Worm (Caenorhabditis elegans) whole organism, dauer: ENCODE measurements around the gene clc-22.

Experiments
- unc-62 ChIP-seq: sonication (generic microtip); optimal IDR thresholded peaks from 2 replicates; lab custom pipeline; 2017; ENCODE audit warnings: missing biosample characterization, missing genetic modification reagents, missing genetic modification characterization

clc-22 gene

DNA sequence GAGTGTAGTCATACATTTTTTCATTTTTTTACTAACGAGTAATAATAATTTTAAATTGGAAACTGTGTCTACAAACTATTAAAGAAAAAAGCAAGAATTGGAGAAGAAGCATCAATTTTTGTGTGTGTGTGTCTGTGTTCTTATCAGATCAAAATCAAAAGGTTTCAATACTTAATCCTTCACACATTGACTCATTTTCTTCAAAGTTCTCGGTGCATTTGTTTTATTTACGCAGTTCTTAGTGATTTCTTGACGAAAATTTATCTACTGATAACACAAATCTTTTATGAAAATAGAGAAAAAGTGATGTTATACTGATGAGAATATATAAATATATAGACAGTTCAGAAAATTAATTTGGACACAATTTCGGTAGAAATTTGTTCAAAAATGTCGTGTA is at the start of gene clc-22:
Gene clc-22 (minus strand): TSS at position 71 of the 400 bp plus-strand sequence.
- no peak for TF ChIP-seq unc-62 (GFP tag; lab: Kevin White, UChicago)

DNA sequence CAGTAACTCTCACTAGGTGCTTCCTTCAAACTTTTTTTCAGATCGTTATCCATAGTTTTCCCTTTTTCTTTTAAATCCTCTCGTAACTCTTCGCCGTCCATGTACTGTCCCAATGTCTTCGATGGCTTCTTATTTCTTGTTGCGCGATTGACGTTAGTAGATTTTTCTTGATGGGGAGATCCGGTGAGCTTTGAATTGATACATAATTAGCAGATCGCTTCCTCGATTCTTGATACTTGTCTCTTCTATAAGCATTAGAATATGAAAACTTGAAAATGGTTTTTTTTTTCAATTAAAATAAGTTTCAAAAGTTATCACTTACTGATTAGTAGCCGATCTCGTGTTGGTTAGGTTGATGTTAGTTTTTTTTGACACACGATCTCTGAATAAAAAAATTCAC is 49.5 kb upstream of the clc-22 start, which contains the start of gene K07D4.2:
Gene K07D4.2 (minus strand): TSS at position 101 of the 400 bp plus-strand sequence.
- no peak for TF ChIP-seq unc-62 (GFP tag; lab: Kevin White, UChicago)

DNA sequence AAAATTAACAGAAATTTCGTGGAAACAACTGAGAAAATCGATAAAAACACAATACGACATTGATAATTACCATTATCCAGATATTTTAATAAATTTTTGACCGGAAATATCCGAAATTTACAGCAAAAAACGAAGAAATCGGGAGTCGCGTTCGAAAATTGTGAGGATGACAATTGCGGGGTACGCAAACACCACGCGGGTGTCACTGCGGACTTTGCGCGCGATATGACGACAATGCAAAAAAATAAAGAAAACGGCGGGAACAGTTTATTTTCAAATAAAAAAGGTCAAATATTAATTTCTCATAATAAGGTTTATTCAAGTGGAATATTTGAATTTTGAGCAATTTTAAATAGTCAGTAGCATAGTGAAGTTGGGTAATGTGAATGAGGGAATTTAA is 48.5 kb upstream of the clc-22 start, which contains the start of gene rpn-11:
Gene rpn-11 (minus strand): TSS at position 198 of the 400 bp plus-strand sequence.
- no peak for TF ChIP-seq unc-62 (GFP tag; lab: Kevin White, UChicago)

DNA sequence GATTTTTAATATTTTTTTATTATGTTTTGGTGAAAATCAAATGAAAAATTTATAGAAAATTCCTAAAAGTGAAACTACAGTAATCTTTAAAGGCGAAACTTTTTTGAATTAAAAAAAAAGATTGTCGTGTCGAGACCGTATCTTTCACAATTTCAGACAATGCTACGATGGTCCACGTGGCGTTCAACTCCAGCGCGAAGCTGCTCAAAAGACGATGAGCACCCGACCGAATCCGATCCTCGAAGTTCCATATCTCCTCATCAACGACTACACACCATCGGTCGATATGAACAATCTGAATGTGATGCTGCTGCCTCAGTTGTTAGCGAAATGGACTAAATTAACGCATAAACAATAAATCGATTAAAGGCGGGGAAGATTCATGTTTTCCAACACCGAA is 46.8 kb upstream of the clc-22 start:
- TF ChIP-seq unc-62 (GFP tag; lab: Kevin White, UChicago): no peak

DNA sequence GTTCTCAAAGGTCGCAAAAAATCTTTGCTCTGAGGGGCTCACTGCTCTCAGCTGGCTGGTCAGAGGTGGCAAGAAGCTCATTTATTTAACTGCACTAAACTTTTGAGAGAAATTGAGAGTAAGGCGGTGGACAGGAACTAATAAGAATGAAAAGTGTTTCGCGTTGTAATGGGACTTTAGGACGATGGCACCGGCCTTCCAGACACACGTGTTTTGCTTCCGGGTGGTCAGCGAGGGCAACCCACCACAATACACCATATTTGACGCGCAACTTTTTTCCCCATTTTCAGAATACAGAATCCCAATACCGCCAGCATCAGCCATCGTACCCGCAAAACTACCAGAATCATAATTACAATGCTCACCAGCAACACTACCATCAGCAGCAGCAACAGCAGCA is 44.2 kb upstream of the clc-22 start:
- TF ChIP-seq unc-62 (GFP tag; lab: Kevin White, UChicago): no peak

DNA sequence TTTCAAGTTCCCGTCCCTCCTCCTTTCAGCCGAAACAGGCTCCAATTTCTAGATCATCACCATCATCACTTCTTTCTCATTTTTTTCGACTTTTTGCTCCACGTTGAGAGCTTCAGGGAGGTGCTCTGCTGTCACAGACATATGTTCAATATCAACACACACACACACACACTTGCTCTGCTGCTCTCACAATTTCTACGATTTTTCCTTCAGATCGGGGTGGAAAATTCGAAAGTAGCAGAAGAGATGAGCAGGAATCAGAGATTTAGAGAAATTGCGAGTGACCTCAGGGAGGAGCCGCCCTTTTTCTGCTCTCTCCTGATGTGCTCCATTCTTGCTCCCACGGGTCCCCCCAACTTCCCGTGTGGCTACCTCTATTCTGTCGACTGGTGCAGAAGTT is 42.7 kb upstream of the clc-22 start, which contains the start of gene pqn-48:
Gene pqn-48 (plus strand): TSS at position 344 of the 400 bp plus-strand sequence.
- TF ChIP-seq unc-62 (GFP tag; lab: Kevin White, UChicago): no peak

DNA sequence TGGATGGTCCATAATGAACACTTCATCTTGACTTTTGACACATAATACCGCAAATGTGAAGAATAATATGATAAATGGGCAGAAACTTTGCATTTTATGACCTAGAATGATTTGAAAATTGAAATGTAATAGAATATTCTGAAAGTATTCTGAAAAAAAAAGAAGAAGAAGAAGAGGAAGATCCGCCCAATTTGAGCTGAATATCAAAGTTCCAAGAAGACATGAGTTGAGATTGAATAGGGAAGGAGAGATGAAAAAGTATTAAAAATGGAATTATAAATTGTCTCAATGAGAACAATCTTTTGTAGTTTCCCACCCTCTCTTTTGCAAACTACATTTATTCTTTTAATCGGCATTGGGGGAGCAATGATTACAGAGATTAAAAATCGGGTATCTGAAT is 36.4 kb upstream of the clc-22 start, which contains the start of gene K07D4.4:
Gene K07D4.4 (minus strand): TSS at position 101 of the 400 bp plus-strand sequence.
- TF ChIP-seq unc-62 (GFP tag; lab: Kevin White, UChicago): no peak

DNA sequence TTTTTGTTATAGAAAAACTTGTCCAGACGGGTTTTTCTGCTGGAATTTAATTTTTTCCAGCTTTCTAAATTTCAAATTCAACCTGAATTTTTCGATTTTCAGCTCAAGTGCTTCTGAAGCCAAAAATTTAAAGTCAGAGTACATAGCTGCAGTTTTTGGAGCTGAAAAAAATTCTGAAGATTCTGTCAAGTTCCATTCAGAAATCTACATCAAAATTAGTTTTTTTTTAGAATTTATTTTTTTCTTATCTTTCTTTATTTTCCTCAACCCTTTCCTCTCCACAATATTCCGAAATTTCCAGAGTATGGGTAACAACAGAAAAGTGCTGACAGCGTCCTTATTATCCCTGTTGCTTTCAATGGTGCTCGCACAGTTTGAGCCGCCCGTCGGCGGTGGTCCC is 32.4 kb upstream of the clc-22 start, which contains the start of gene K07D4.9:
Gene K07D4.9 (plus strand): TSS at position 301 of the 400 bp plus-strand sequence.
- TF ChIP-seq unc-62 (GFP tag; lab: Kevin White, UChicago): no peak

DNA sequence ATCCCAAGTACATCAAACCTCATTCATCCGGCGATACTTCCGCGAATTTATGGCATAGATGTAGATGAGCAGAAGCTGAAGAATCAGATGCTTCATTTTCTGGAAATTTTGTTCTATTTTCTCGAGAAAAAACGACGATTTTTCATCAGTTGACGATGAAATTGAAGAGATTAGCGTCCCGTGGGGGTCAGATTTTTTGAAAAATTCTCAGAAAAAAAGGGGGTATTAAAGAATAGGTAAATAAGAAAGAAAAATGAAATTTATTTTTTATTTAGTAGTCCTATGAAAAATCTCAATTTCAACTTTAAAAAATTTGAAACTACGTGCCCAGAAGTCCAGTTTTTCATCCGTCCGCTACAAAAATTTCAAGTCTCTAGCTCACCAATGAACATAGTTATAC is 29.6 kb upstream of the clc-22 start, which contains the start of gene K07D4.5:
Gene K07D4.5 (minus strand): TSS at position 101 of the 400 bp plus-strand sequence.
- TF ChIP-seq unc-62 (GFP tag; lab: Kevin White, UChicago): no peak

DNA sequence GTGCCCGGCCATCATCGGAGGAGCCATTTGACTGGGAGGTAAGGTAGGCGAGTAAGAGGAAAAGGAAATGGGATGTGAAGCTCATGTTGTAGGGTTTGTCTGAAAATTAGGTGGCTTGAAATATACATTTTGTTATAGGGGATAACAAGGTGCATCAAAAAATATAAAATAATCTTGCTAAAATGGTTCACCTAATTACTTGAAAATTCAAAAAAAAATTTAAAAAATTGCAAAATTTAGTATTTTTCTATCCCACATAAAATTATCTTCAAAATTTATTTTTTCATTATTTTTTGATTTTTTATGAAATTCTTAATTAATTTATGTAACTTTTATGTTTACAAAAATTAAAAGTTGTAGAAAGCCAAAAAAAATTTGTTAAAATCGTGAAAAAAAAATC is 22.7 kb upstream of the clc-22 start, which contains the start of gene K07D4.6:
Gene K07D4.6 (minus strand): TSS at position 101 of the 400 bp plus-strand sequence.
- TF ChIP-seq unc-62 (GFP tag; lab: Kevin White, UChicago): no peak

DNA sequence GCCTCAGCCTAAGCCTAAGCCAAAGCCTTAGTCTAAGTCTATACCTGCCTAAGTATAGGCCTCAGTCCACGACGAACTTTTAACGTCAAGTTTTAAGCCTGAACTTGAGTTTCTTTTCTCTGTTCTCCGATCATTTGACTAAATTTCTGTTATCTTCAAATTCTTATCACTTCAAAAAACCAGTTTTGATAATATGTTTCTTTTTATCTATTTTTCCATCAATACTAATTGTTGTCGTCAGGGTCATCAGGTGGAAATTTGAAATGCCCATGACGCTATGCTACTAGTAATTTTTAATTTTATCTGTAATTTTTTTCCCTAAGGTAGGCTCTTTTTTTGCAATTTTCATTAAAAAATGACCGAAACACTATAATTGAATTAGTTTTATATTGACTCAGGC is 15.6 kb upstream of the clc-22 start:
- TF ChIP-seq unc-62 (GFP tag; lab: Kevin White, UChicago): no peak

DNA sequence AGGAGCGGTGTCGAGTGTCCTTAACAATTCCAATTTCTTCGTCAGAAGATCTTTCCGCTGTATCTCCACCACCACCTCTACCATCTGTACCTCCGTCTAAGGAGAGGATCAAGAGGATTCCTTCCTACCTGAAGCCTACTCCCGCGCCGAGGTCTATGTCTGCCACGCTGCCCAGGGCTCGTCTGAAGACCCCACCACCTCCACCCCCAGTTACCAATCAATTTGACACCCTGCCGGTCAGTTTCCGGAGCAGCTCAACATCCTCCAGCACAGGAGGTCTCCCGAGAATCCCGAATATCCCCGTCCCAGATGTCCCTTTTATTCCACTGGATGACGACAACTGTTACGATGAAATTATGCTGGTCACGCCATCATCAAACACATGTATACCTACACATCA is 12.1 kb upstream of the clc-22 start:
- no peak for TF ChIP-seq unc-62 (GFP tag; lab: Kevin White, UChicago)

DNA sequence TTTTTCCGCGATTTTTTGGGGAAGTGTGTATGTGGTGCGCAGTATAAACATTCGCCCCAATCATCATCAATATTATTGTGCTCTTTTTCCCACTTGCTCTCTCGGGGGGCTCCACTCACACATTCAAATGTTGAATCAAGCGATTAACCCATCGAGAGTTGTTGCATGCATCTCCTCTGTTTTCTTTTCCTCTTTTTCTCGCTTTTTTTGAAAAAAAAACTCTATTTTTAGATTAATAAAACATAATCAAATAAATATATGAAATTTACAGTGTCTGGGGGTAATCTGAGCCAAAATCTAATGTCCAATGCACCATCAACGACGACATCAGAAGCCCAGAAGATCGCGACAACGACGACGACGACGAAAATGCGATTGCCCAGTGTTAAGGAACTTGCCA is 8.7 kb upstream of the clc-22 start, which contains the start of gene ephx-1:
Gene ephx-1 (plus strand): TSS at position 301 of the 400 bp plus-strand sequence.
- no peak for TF ChIP-seq unc-62 (GFP tag; lab: Kevin White, UChicago)

DNA sequence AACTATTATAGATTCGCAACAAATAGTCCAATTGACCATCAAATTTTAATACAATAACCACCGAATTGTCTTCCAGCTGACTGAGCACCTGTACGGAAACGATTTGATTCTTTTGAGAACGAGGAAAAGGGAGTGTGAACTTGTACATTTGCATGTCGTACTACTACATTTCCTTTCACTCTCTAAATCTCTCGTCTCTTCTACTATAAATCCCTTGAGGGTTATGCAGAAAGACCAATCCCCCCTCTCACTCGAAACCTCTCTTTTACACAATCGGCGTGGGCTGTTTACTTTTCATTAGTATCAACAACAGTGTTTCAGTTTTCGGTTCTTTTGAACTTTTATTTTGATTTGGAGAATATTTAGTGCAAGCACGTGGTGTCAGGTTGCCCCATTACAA is 6.3 kb upstream of the clc-22 start:
- no peak for TF ChIP-seq unc-62 (GFP tag; lab: Kevin White, UChicago)

DNA sequence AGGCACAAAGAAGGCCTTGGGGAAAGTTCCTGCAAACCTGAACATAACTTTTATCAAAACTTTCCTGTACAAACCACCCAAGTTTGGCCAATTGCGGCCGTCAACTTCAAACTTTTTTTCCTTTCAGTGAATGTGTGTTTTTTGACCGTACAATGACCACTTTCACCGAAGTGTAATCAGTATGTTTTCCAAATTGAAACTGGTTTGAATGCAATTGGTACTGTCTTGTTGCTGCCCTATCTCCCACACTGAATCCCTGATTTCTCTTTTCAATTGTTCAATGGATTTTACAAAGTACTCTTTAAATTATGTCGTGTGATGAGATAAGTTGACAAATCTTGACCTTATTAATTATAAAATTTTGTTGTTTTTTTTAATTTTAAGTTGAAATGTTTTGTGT is 4.6 kb upstream of the clc-22 start:
- TF ChIP-seq unc-62 (GFP tag; lab: Kevin White, UChicago): no peak

DNA sequence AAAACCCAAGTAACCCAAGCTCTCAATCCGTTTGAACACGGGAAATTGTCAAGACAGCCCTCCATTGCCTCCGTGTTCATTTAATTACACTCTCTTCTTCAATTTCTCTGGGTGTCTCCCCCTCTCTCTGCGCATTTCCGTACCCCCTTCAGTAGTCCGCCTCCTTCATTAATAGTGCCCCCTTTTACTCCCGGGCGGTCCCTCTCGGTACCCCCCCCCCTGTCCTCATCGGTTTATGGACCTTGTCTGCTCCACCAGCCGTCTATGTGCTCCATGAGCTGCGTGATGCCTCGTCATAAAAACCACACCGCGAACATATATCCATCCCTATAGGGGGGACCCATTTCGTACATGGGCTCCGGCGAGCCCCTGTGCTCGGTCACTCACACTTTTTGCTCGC is 3.7 kb upstream of the clc-22 start:
- TF ChIP-seq unc-62 (GFP tag; lab: Kevin White, UChicago): no peak

DNA sequence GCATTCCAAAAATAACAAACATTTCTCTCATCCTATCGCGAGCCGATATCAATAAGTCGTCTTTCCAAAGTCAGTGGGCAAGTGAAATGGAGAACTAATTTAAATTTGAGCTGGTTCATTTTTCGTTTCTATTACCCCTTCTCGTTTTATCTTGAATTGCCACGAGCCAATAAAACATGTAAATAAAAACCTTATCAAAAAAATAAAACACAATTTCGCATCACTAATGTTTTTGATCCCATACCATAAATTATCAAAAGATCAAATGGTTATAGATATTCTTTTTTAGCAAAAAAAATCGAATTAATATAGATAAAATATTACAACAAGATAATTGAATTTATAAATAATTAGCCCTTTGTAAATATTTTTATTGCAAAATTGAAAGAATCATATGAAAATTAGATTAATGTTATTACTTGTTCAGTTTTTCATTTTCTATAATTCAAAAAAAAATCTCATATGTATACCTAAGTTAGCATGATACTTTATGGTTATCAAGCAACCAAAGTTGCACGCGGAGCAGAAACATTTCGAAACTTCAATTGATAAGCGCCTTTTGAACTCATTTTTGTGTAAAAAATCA is 3.1 kb downstream of the clc-22 start, which contains the start of gene Y14H12A.1:
Gene Y14H12A.1 (plus strand): TSS at position 536 of the 586 bp plus-strand sequence.
- TF ChIP-seq unc-62 (GFP tag; lab: Kevin White, UChicago): no peak
